Worm (Caenorhabditis elegans) whole organism, L2 larva: Measurements from ENCODE around the gene cas-1.

Experiments used
- C34F6.9 ChIP-seq: fragments of 150-350 bp; optimal IDR thresholded peaks from 2 replicates; lab custom pipeline; 2014; ENCODE audit warnings: missing biosample characterization, missing genetic modification characterization
- F13H6.1 ChIP-seq: sonication (generic microtip); optimal IDR thresholded peaks from 2 replicates; lab custom pipeline; 2016; ENCODE audit warnings: missing genetic modification characterization, missing compliant biosample characterization
- R02D3.7 ChIP-seq: fragments of 150-350 bp; optimal IDR thresholded peaks from 2 replicates; lab custom pipeline; 2014; ENCODE audit warnings: missing biosample characterization, missing genetic modification characterization
- Y55F3AM.14 ChIP-seq: fragments of 200-800 bp; sonication (Bioruptor generic); optimal IDR thresholded peaks from 2 replicates; lab custom pipeline; 2018; ENCODE audit warnings: mild to moderate bottlenecking, missing genetic modification characterization, missing compliant biosample characterization
- ZK546.5 ChIP-seq: sonication (generic microtip); optimal IDR thresholded peaks from 2 replicates; lab custom pipeline; 2017; ENCODE audit warnings: missing biosample characterization, missing genetic modification characterization
- alr-1 ChIP-seq: fragments of 150-350 bp; optimal IDR thresholded peaks from 2 replicates; lab custom pipeline; 2014; ENCODE audit warnings: missing biosample characterization, missing genetic modification characterization
- aly-2 ChIP-seq: fragments of 150-350 bp; optimal IDR thresholded peaks from 2 replicates; lab custom pipeline; 2014; ENCODE audit warnings: missing biosample characterization, missing genetic modification characterization
- ama-1 ChIP-seq: fragments of 150-350 bp; optimal IDR thresholded peaks from 2 replicates; lab custom pipeline; 2018; ENCODE audit warnings: inconsistent platforms
- blmp-1 ChIP-seq: sonication (generic microtip); optimal IDR thresholded peaks from 2 replicates; lab custom pipeline; 2017; ENCODE audit warnings: missing genetic modification characterization, mild to moderate bottlenecking, missing compliant biosample characterization, antibody characterized with exemption, moderate library complexity; ENCODE audit not compliant: insufficient read depth
- ceh-16 ChIP-seq: fragments of 150-350 bp; optimal IDR thresholded peaks from 2 replicates; lab custom pipeline; 2014; ENCODE audit warnings: missing biosample characterization, missing genetic modification characterization
- ceh-82 ChIP-seq: fragments of 150-350 bp; optimal IDR thresholded peaks from 2 replicates; lab custom pipeline; 2014; ENCODE audit warnings: missing biosample characterization, missing genetic modification characterization
- crh-2 ChIP-seq: sonication (generic microtip); optimal IDR thresholded peaks from 2 replicates; lab custom pipeline; 2017; ENCODE audit warnings: missing biosample characterization, missing genetic modification characterization
- dmd-4 ChIP-seq: sonication (generic microtip); optimal IDR thresholded peaks from 2 replicates; lab custom pipeline; 2017; ENCODE audit warnings: missing biosample characterization, missing genetic modification characterization
- egl-27 ChIP-seq: sonication (generic microtip); optimal IDR thresholded peaks from 3 replicates; lab custom pipeline; 2017; ENCODE audit warnings: missing biosample characterization, missing genetic modification reagents, missing genetic modification characterization
- elt-1 ChIP-seq: fragments of 150-350 bp; optimal IDR thresholded peaks from 2 replicates; lab custom pipeline; 2014; ENCODE audit warnings: missing biosample characterization, missing genetic modification characterization
- elt-3 ChIP-seq: sonication (generic microtip); optimal IDR thresholded peaks from 2 replicates; lab custom pipeline; 2017; ENCODE audit warnings: missing biosample characterization, missing genetic modification characterization
- fos-1 ChIP-seq: fragments of 150-350 bp; optimal IDR thresholded peaks from 2 replicates; lab custom pipeline; 2014; ENCODE audit warnings: missing biosample characterization, missing genetic modification characterization
- gmeb-1 ChIP-seq: fragments of 150-350 bp; optimal IDR thresholded peaks from 2 replicates; lab custom pipeline; 2014; ENCODE audit warnings: missing biosample characterization, missing genetic modification characterization
- lin-11 ChIP-seq: fragments of 150-350 bp; sonication (generic microtip); optimal IDR thresholded peaks from 2 replicates; lab custom pipeline; 2014; ENCODE audit warnings: missing biosample characterization, missing genetic modification characterization, inconsistent platforms, mixed read lengths
- lin-13 ChIP-seq: fragments of 150-350 bp; optimal IDR thresholded peaks from 2 replicates; lab custom pipeline; 2014; ENCODE audit warnings: missing biosample characterization, missing genetic modification reagents, missing genetic modification characterization
- lin-39 ChIP-seq: fragments of 150-350 bp; optimal IDR thresholded peaks from 2 replicates; lab custom pipeline; 2014; ENCODE audit warnings: missing biosample characterization, missing genetic modification reagents, missing genetic modification characterization
- lsy-2 ChIP-seq, 2 experiments: fragments of 150-350 bp in 1 of 2; sonication (generic microtip) in 1 of 2; optimal IDR thresholded peaks; 2 replicates each; lab custom pipeline; 2014 to 2017; ENCODE audit warnings: missing biosample characterization in 2 of 2, missing genetic modification characterization in 2 of 2
- mab-5 ChIP-seq: fragments of 150-350 bp; optimal IDR thresholded peaks from 2 replicates; lab custom pipeline; 2014; ENCODE audit warnings: missing biosample characterization, missing genetic modification characterization
- mbf-1 ChIP-seq: sonication (generic microtip); optimal IDR thresholded peaks from 2 replicates; lab custom pipeline; 2017; ENCODE audit warnings: missing biosample characterization, missing genetic modification characterization
- mdl-1 ChIP-seq, 2 experiments: fragments of 150-350 bp in 1 of 2; sonication (generic microtip) in 1 of 2; optimal IDR thresholded peaks; 2 replicates each; lab custom pipeline; 2017; ENCODE audit warnings: missing biosample characterization in 2 of 2, missing genetic modification characterization in 2 of 2
- nhr-10 ChIP-seq: sonication (generic microtip); optimal IDR thresholded peaks from 2 replicates; lab custom pipeline; 2017; ENCODE audit warnings: missing biosample characterization, missing genetic modification characterization
- nhr-11 ChIP-seq: fragments of 150-350 bp; optimal IDR thresholded peaks from 2 replicates; lab custom pipeline; 2014; ENCODE audit warnings: missing biosample characterization, missing genetic modification characterization
- nhr-12 ChIP-seq: fragments of 150-350 bp; optimal IDR thresholded peaks from 2 replicates; lab custom pipeline; 2014; ENCODE audit warnings: missing biosample characterization, missing genetic modification characterization
- nhr-129 ChIP-seq: fragments of 150-350 bp; optimal IDR thresholded peaks from 2 replicates; lab custom pipeline; 2014; ENCODE audit warnings: missing biosample characterization, missing genetic modification characterization
- nhr-21 ChIP-seq: fragments of 150-350 bp; optimal IDR thresholded peaks from 2 replicates; lab custom pipeline; 2014; ENCODE audit warnings: missing biosample characterization, missing genetic modification characterization
- nhr-23 ChIP-seq: fragments of 150-350 bp; optimal IDR thresholded peaks from 2 replicates; lab custom pipeline; 2014; ENCODE audit warnings: missing biosample characterization, missing genetic modification reagents, missing genetic modification characterization
- nhr-237 ChIP-seq: fragments of 150-350 bp; optimal IDR thresholded peaks from 2 replicates; lab custom pipeline; 2014; ENCODE audit warnings: missing biosample characterization, missing genetic modification characterization
- nhr-25 ChIP-seq: fragments of 150-350 bp; sonication (generic microtip); optimal IDR thresholded peaks from 3 replicates; lab custom pipeline; 2014; ENCODE audit warnings: missing biosample characterization, missing genetic modification characterization
- nhr-6 ChIP-seq: fragments of 150-350 bp; optimal IDR thresholded peaks from 2 replicates; lab custom pipeline; 2014; ENCODE audit warnings: missing biosample characterization, missing genetic modification characterization
- nhr-77 ChIP-seq: fragments of 150-350 bp; optimal IDR thresholded peaks from 2 replicates; lab custom pipeline; 2014; ENCODE audit warnings: missing biosample characterization, missing genetic modification characterization
- peb-1 ChIP-seq: fragments of 150-350 bp; optimal IDR thresholded peaks from 2 replicates; lab custom pipeline; 2014; ENCODE audit warnings: missing biosample characterization, missing genetic modification characterization
- sem-4 ChIP-seq: fragments of 150-350 bp; optimal IDR thresholded peaks from 2 replicates; lab custom pipeline; 2014; ENCODE audit warnings: missing biosample characterization, missing genetic modification reagents, missing genetic modification characterization
- skn-1 ChIP-seq: sonication (generic microtip); optimal IDR thresholded peaks from 2 replicates; lab custom pipeline; 2017; ENCODE audit warnings: missing biosample characterization, missing genetic modification characterization
- sma-3 ChIP-seq: sonication (generic microtip); optimal IDR thresholded peaks from 2 replicates; lab custom pipeline; 2016; ENCODE audit warnings: missing genetic modification reagents, missing genetic modification characterization, missing compliant biosample characterization
- sma-9 ChIP-seq, 2 experiments: fragments of 150-350 bp in 1 of 2; sonication (generic microtip) in 1 of 2; optimal IDR thresholded peaks; 2 replicates each; lab custom pipeline; 2014 to 2016; ENCODE audit warnings: missing genetic modification characterization in 2 of 2, mild to moderate bottlenecking in 1 of 2, missing biosample characterization in 1 of 2, missing compliant biosample characterization in 1 of 2, missing genetic modification reagents in 1 of 2, moderate library complexity in 1 of 2
- snpc-4 ChIP-seq: fragments of 150-350 bp; optimal IDR thresholded peaks from 2 replicates; lab custom pipeline; 2014; ENCODE audit warnings: missing biosample characterization, missing genetic modification characterization
- unc-39 ChIP-seq: fragments of 150-350 bp; optimal IDR thresholded peaks from 2 replicates; lab custom pipeline; 2014; ENCODE audit warnings: missing biosample characterization, missing genetic modification characterization
- unc-55 ChIP-seq: fragments of 150-350 bp; sonication (generic microtip); optimal IDR thresholded peaks from 3 replicates; lab custom pipeline; 2014; ENCODE audit warnings: missing biosample characterization, missing genetic modification reagents, missing genetic modification characterization
- unc-62 ChIP-seq: fragments of 150-350 bp; optimal IDR thresholded peaks from 2 replicates; lab custom pipeline; 2014; ENCODE audit warnings: missing biosample characterization, missing genetic modification reagents, missing genetic modification characterization
- zag-1 ChIP-seq: fragments of 150-350 bp; optimal IDR thresholded peaks from 2 replicates; lab custom pipeline; 2014; ENCODE audit warnings: missing biosample characterization, missing genetic modification characterization
- ztf-1 ChIP-seq: fragments of 200-800 bp; sonication (Bioruptor generic); conservative IDR thresholded peaks from 2 replicates; pipeline ENCODE4 v1.3.6; 2022; ENCODE audit warnings: missing genetic modification characterization, missing compliant biosample characterization
- ztf-11 ChIP-seq: sonication (generic microtip); optimal IDR thresholded peaks from 2 replicates; lab custom pipeline; 2017; ENCODE audit warnings: missing biosample characterization, missing genetic modification characterization
- ztf-4 ChIP-seq: fragments of 150-350 bp; optimal IDR thresholded peaks from 2 replicates; lab custom pipeline; 2014; ENCODE audit warnings: missing biosample characterization, missing genetic modification characterization

The cas-1 gene

ce11 chrX:16798621-16799020 lies 14.8 kb downstream of the cas-1 start:
- TF ChIP-seq F13H6.1 (tag; lab: Kevin White, UChicago), result no peak
- TF ChIP-seq mdl-1 (tag; optimal IDR thresholded peaks at IDR 0.05; lab: Kevin White, UChicago), result no peak
- TF ChIP-seq sma-9 (GFP tag; optimal IDR thresholded peaks at IDR 0.05; lab: Kevin White, UChicago), result no peak
- TF ChIP-seq sma-9 (tag; optimal IDR thresholded peaks at IDR 0.05; lab: Kevin White, UChicago), result no peak
- no peak for TF ChIP-seq ztf-4 (tag; lab: Kevin White, UChicago)
- no peak for TF ChIP-seq ama-1 (lab: Kevin White, UChicago)
- TF ChIP-seq lsy-2 (tag; optimal IDR thresholded peaks at IDR 0.05; lab: Kevin White, UChicago), result no peak
- no peak for TF ChIP-seq nhr-21
- no peak for TF ChIP-seq egl-27 (tag; lab: Kevin White, UChicago)
- peak; percentile 44 for TF ChIP-seq nhr-129 (tag; lab: Kevin White, UChicago)
- no peak for TF ChIP-seq mab-5
- TF ChIP-seq crh-2 (tag; lab: Kevin White, UChicago), result peak; percentile 9
- TF ChIP-seq, all 48 proteins: peak for 2

- TF ChIP-seq nhr-237 (tag; lab: Kevin White, UChicago) (no peak), ztf-11 (tag; lab: Kevin White, UChicago) (no peak), snpc-4 (tag; lab: Kevin White, UChicago) (peak; percentile 73), skn-1 (tag; lab: Kevin White, UChicago) (peak; percentile 74), elt-3 (tag; lab: Kevin White, UChicago) (no peak), mab-5 (no peak), ama-1 (lab: Kevin White, UChicago) (peak; percentile 65), sem-4 (tag; lab: Kevin White, UChicago) (peak; percentile 94), nhr-12 (tag; lab: Kevin White, UChicago) (peak; percentile 31), nhr-6 (tag; lab: Kevin White, UChicago) (peak; percentile 89), egl-27 (tag; lab: Kevin White, UChicago) (peak; percentile 88), ceh-82 (tag; lab: Kevin White, UChicago) (peak; percentile 33), crh-2 (tag; lab: Kevin White, UChicago) (peak; percentile 97), nhr-25 (tag; lab: Kevin White, UChicago) (peak; percentile 94), alr-1 (tag; lab: Kevin White, UChicago) (no peak), lsy-2 (tag; optimal IDR thresholded peaks at IDR 0.05; lab: Kevin White, UChicago) (peak in 1 of 2 experiments; percentile 89), lin-11 (tag; lab: Kevin White, UChicago) (peak; percentile 93), nhr-77 (no peak), mdl-1 (tag; optimal IDR thresholded peaks at IDR 0.05; lab: Kevin White, UChicago) (peak; percentile 94 to 97), fos-1 (tag; lab: Kevin White, UChicago) (peak; percentile 85), blmp-1 (tag; lab: Kevin White, UChicago) (peak; percentile 78), unc-55 (GFP tag; lab: Kevin White, UChicago) (peak; percentile 92), lin-39 (tag; lab: Kevin White, UChicago) (no peak), Y55F3AM.14 (GFP tag; lab: Kevin White, UChicago) (peak; percentile 90), sma-9 (GFP tag; optimal IDR thresholded peaks at IDR 0.05; lab: Kevin White, UChicago) (peak; percentile 95), sma-9 (tag; optimal IDR thresholded peaks at IDR 0.05; lab: Kevin White, UChicago) (no peak), mbf-1 (tag; lab: Kevin White, UChicago) (no peak), sma-3 (peak; percentile 91), nhr-11 (no peak), dmd-4 (tag; lab: Kevin White, UChicago) (no peak), peb-1 (tag; lab: Kevin White, UChicago) (no peak), nhr-129 (tag; lab: Kevin White, UChicago) (peak; percentile 99), unc-62 (GFP tag; lab: Kevin White, UChicago) (no peak), C34F6.9 (peak; percentile 97), ZK546.5 (tag; lab: Kevin White, UChicago) (no peak), nhr-21 (peak; percentile 97), zag-1 (tag; lab: Kevin White, UChicago) (peak; percentile 80), aly-2 (tag; lab: Kevin White, UChicago) (no peak), lin-13 (GFP tag; lab: Kevin White, UChicago) (peak; percentile 69), ceh-16 (tag; lab: Kevin White, UChicago) (peak; percentile 73), nhr-23 (tag; lab: Kevin White, UChicago) (no peak), gmeb-1 (tag; lab: Kevin White, UChicago) (peak; percentile 68), R02D3.7 (tag; lab: Kevin White, UChicago) (no peak), ztf-4 (tag; lab: Kevin White, UChicago) (peak; percentile 78), F13H6.1 (tag; lab: Kevin White, UChicago) (peak; percentile 94), elt-1 (no peak), ztf-1 (GFP tag; lab: Robert Waterston, UW) (no peak), nhr-10 (tag; lab: Kevin White, UChicago) (no peak), unc-39 (tag; lab: Kevin White, UChicago) (no peak)
- TF ChIP-seq, all 48 proteins: peak for 28
Measured at ce11 chrX:16796826-16797225, 16.6 kb downstream of the cas-1 start.
